Fruit fly (Drosophila melanogaster): ENCODE measurements around the gene CG7231.

DNA sequence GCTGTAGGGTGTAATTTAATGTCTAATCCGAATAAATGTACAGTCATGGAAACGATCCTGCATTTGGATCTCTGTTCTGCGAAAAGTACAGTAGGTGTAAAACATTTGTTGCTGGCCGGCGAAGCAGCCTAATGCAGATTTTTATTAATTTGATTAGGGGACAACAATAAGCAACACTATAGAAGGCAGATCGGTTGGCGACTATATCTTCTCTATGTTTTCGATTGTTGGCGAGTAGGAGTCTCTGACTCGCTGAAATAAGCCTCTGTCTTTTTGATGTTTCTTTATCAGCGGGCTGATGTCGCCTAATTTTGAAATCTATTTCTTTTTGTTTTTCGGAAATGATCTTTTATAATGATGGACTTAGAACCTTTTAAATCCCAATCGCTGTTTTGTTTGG, 46.4 kb downstream of the CG7231 start:
- TF ChIP-seq Myc (optimal IDR thresholded peaks at IDR 0.05) (no peak), h (optimal IDR thresholded peaks at IDR 0.05) (no peak), ttk (optimal IDR thresholded peaks at IDR 0.05) (no peak)

Data from Kc167 (cell line).